Worm (Caenorhabditis elegans): ENCODE data around the gene B0001.3.

DNA sequence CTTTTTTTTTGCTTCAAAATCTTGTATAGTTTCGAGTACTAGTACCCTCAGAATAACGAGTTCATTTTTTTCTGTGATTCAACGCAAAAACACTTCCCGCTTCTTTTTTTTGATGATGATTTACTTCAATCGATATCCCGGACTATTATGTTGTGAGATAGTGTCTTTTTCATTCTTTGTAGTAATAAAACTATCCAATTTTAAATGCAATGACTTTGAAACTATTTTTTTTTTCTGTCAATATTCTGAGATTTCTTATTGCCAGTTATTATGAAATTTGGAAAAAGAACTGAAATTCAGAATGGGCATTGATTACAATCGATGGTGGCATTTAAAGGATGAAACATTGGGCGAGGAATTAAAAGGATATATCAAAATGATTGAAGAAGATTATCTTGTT lies 40.0 kb downstream of the B0001.3 start, which contains the start of gene M18.3:
- TF ChIP-seq nhr-12 (tag; optimal IDR thresholded peaks at IDR 0.05) (no peak), unc-62 (GFP tag; optimal IDR thresholded peaks at IDR 0.05) (no peak), mls-2 (tag; optimal IDR thresholded peaks at IDR 0.05) (no peak)

All from whole organism, mixed stage, embryonic.